Worm (Caenorhabditis elegans): Measurements from ENCODE around the gene affl-2.

affl-2 gene

ce11 chrIII:482739-483138 is 48.0 kb downstream of the affl-2 start (continued):
- TF ChIP-seq ets-5 (GFP tag; IDR thresholded peaks at IDR 0.05), result no peak
- TF ChIP-seq skn-1 (tag; optimal IDR thresholded peaks at IDR 0.05), result no peak
- TF ChIP-seq unc-98 (GFP tag; IDR thresholded peaks at IDR 0.05), result no peak
- no peak for TF ChIP-seq C34B4.2 (tag; optimal IDR thresholded peaks at IDR 0.05)
- TF ChIP-seq tbx-2 (tag; optimal IDR thresholded peaks at IDR 0.05), result no peak
- no peak for TF ChIP-seq ces-1 (GFP tag; optimal IDR thresholded peaks at IDR 0.05)
- TF ChIP-seq xbp-1 (tag; optimal IDR thresholded peaks at IDR 0.05), result peak; percentile 6
- peak; percentile 78 for TF ChIP-seq nhr-11 (tag; optimal IDR thresholded peaks at IDR 0.05)
- TF ChIP-seq lsy-2 (tag; optimal IDR thresholded peaks at IDR 0.05), result peak in 1 of 2 experiments; percentile 55
- TF ChIP-seq nhr-47 (tag; optimal IDR thresholded peaks at IDR 0.05), result peak; percentile 91
- TF ChIP-seq C16A3.4 (tag; optimal IDR thresholded peaks at IDR 0.05), result no peak
- TF ChIP-seq sup-37 (GFP tag; optimal IDR thresholded peaks at IDR 0.05), result no peak
- no peak for TF ChIP-seq dpl-1 (GFP tag; optimal IDR thresholded peaks at IDR 0.05)
- 0 out of 2 replicates have a peak, but pooled peaks have one; percentile 10 for TF ChIP-seq nhr-19 (GFP tag; conservative IDR thresholded peaks at IDR 0.05)
- TF ChIP-seq mdl-1 (tag; optimal IDR thresholded peaks at IDR 0.05), result no peak
- no peak for TF ChIP-seq unc-30 (tag; optimal IDR thresholded peaks at IDR 0.05)
- TF ChIP-seq ceh-8 (GFP tag; optimal IDR thresholded peaks at IDR 0.05), result no peak
- peak; percentile 95 for TF ChIP-seq sox-4 (tag; optimal IDR thresholded peaks at IDR 0.05)
- no peak for TF ChIP-seq fos-1 (tag; optimal IDR thresholded peaks at IDR 0.05)
- TF ChIP-seq elt-2 (tag; optimal IDR thresholded peaks at IDR 0.05), result no peak
- no peak for TF ChIP-seq fkh-10 (GFP tag; optimal IDR thresholded peaks at IDR 0.05)
- TF ChIP-seq F16B12.6 (tag; optimal IDR thresholded peaks at IDR 0.05), result no peak
- no peak for TF ChIP-seq lir-3 (tag; optimal IDR thresholded peaks at IDR 0.05; ENCODE audit: poor library complexity)
- peak; percentile 60 for TF ChIP-seq swsn-7 (tag; optimal IDR thresholded peaks at IDR 0.05)
- peak; percentile 83 for TF ChIP-seq nhr-71 (tag; optimal IDR thresholded peaks at IDR 0.05)
- no peak for TF ChIP-seq mef-2 (tag; optimal IDR thresholded peaks at IDR 0.05)
- no peak for TF ChIP-seq ceh-88 (GFP tag; IDR thresholded peaks at IDR 0.05)

ce11 chrIII:483556-483955 is 48.9 kb downstream of the affl-2 start, which contains the start of gene F10C5.3:
F10C5.3 (plus strand) TSS chrIII:483868.
- TF ChIP-seq sptf-1 (tag; optimal IDR thresholded peaks at IDR 0.05) (no peak), pax-3 (tag; optimal IDR thresholded peaks at IDR 0.05) (peak; percentile 26), nhr-47 (tag; optimal IDR thresholded peaks at IDR 0.05) (peak; percentile 27), unc-30 (tag; optimal IDR thresholded peaks at IDR 0.05) (no peak), aly-2 (tag; optimal IDR thresholded peaks at IDR 0.05) (no peak), lsy-2 (tag; optimal IDR thresholded peaks at IDR 0.05) (no peak), hlh-4 (tag; optimal IDR thresholded peaks at IDR 0.05) (no peak), snu-23 (GFP tag; optimal IDR thresholded peaks at IDR 0.05) (no peak), nhr-237 (tag; optimal IDR thresholded peaks at IDR 0.05) (no peak), C04F5.9 (tag; optimal IDR thresholded peaks at IDR 0.05) (no peak), alr-1 (tag; optimal IDR thresholded peaks at IDR 0.05; ENCODE audit: borderline replicate concordance) (no peak), ces-1 (GFP tag; optimal IDR thresholded peaks at IDR 0.05) (no peak), C16A3.4 (tag; optimal IDR thresholded peaks at IDR 0.05) (no peak), elt-2 (tag; optimal IDR thresholded peaks at IDR 0.05) (no peak), ceh-88 (GFP tag; IDR thresholded peaks at IDR 0.05) (no peak), Y116A8C.19 (tag; optimal IDR thresholded peaks at IDR 0.05; ENCODE audit: borderline replicate concordance) (no peak), dpl-1 (GFP tag; optimal IDR thresholded peaks at IDR 0.05) (no peak), egl-13 (tag; optimal IDR thresholded peaks at IDR 0.05) (peak; percentile 35), nhr-20 (tag; optimal IDR thresholded peaks at IDR 0.05) (no peak), grh-1 (GFP tag; IDR thresholded peaks at IDR 0.05) (no peak), pqm-1 (tag; optimal IDR thresholded peaks at IDR 0.05) (no peak), zag-1 (tag; optimal IDR thresholded peaks at IDR 0.05) (no peak), ztf-4 (tag; optimal IDR thresholded peaks at IDR 0.05) (no peak), hlh-17 (GFP tag; optimal IDR thresholded peaks at IDR 0.05; ENCODE audit: borderline replicate concordance) (no peak), nhr-77 (tag; optimal IDR thresholded peaks at IDR 0.05) (no peak), unc-98 (GFP tag; IDR thresholded peaks at IDR 0.05) (no peak), F16B12.6 (tag; optimal IDR thresholded peaks at IDR 0.05) (no peak), fos-1 (tag; optimal IDR thresholded peaks at IDR 0.05) (no peak), ceh-82 (tag; optimal IDR thresholded peaks at IDR 0.05) (no peak), tbx-2 (tag; optimal IDR thresholded peaks at IDR 0.05) (no peak), fkh-8 (tag; optimal IDR thresholded peaks at IDR 0.05) (peak; percentile 83), dsc-1 (tag; optimal IDR thresholded peaks at IDR 0.05) (peak; percentile 58), nhr-19 (GFP tag; conservative IDR thresholded peaks at IDR 0.05) (no peak), efl-3 (GFP tag; optimal IDR thresholded peaks at IDR 0.05) (no peak), hpl-2 (GFP tag; optimal IDR thresholded peaks at IDR 0.05) (no peak), sox-4 (tag; optimal IDR thresholded peaks at IDR 0.05) (no peak)
